Worm (Caenorhabditis elegans) whole organism, L1 larva: Measurements from ENCODE around the gene M195.2.

Source experiments
- C16A3.4 ChIP-seq: fragments of 150-350 bp; optimal IDR thresholded peaks from 2 replicates; lab custom pipeline; 2014; ENCODE audit warnings: missing biosample characterization, missing genetic modification characterization
- C34B4.2 ChIP-seq: sonication (generic microtip); optimal IDR thresholded peaks from 2 replicates; lab custom pipeline; 2017; ENCODE audit warnings: mild to moderate bottlenecking, missing genetic modification characterization, missing compliant biosample characterization
- alr-1 ChIP-seq: fragments of 200-800 bp; sonication (Bioruptor generic); optimal IDR thresholded peaks from 2 replicates; lab custom pipeline; 2018; ENCODE audit warnings: borderline replicate concordance, mild to moderate bottlenecking, missing genetic modification characterization, missing compliant biosample characterization
- aly-2 ChIP-seq: fragments of 150-350 bp; optimal IDR thresholded peaks from 2 replicates; lab custom pipeline; 2014; ENCODE audit warnings: missing biosample characterization, missing genetic modification characterization
- ama-1 ChIP-seq: fragments of 150-350 bp; optimal IDR thresholded peaks from 2 replicates; lab custom pipeline; 2014
- ceh-63 ChIP-seq: fragments of 200-800 bp; sonication (Bioruptor generic); optimal IDR thresholded peaks from 2 replicates; lab custom pipeline; 2018; ENCODE audit warnings: mild to moderate bottlenecking, missing genetic modification characterization, missing compliant biosample characterization
- ceh-8 ChIP-seq: fragments of 200-800 bp; sonication (Bioruptor generic); optimal IDR thresholded peaks from 2 replicates; lab custom pipeline; 2018; ENCODE audit warnings: mild to moderate bottlenecking, missing genetic modification characterization, moderate library complexity, missing compliant biosample characterization
- ceh-82 ChIP-seq, 3 experiments: fragments of 150-350 bp in 1 of 3; sonication (generic microtip) in 2 of 3; optimal IDR thresholded peaks; 2 replicates each; lab custom pipeline; 2014 to 2017; ENCODE audit warnings: missing biosample characterization in 3 of 3, missing genetic modification characterization in 3 of 3
- ceh-88 ChIP-seq: fragments of 200-800 bp; sonication (Bioruptor generic); IDR thresholded peaks from 2 replicates; pipeline ENCODE4 v1.3.6; 2022; ENCODE audit warnings: missing genetic modification characterization, missing compliant biosample characterization
- ceh-90 ChIP-seq: sonication (generic microtip); optimal IDR thresholded peaks from 2 replicates; lab custom pipeline; 2016; ENCODE audit warnings: missing genetic modification characterization, missing compliant biosample characterization
- dsc-1 ChIP-seq: sonication (generic microtip); optimal IDR thresholded peaks from 2 replicates; lab custom pipeline; 2016; ENCODE audit warnings: mild to moderate bottlenecking, missing genetic modification characterization, missing compliant biosample characterization
- egl-13 ChIP-seq: sonication (generic microtip); optimal IDR thresholded peaks from 2 replicates; lab custom pipeline; 2016; ENCODE audit warnings: missing genotype, missing genetic modification reagents, missing genetic modification characterization, missing compliant biosample characterization
- fkh-8 ChIP-seq: sonication (generic microtip); optimal IDR thresholded peaks from 2 replicates; lab custom pipeline; 2016; ENCODE audit warnings: mild to moderate bottlenecking, missing genetic modification characterization, missing compliant biosample characterization
- hlh-17 ChIP-seq: fragments of 200-800 bp; sonication (Bioruptor generic); optimal IDR thresholded peaks from 2 replicates; lab custom pipeline; 2018; ENCODE audit warnings: missing genetic modification characterization, mild to moderate bottlenecking, missing compliant biosample characterization, moderate library complexity, borderline replicate concordance
- irx-1 ChIP-seq: sonication (generic microtip); optimal IDR thresholded peaks from 2 replicates; lab custom pipeline; 2016; ENCODE audit warnings: missing genetic modification characterization, missing compliant biosample characterization
- isw-1 ChIP-seq: fragments of 200-800 bp; sonication (Bioruptor generic); IDR thresholded peaks from 2 replicates; pipeline ENCODE4 v1.3.6; 2022; ENCODE audit warnings: missing genetic modification characterization, missing compliant biosample characterization
- jun-1 ChIP-seq: fragments of 150-350 bp; optimal IDR thresholded peaks from 2 replicates; lab custom pipeline; 2014; ENCODE audit warnings: missing biosample characterization, missing genetic modification reagents, missing genetic modification characterization
- lin-13 ChIP-seq: fragments of 150-350 bp; optimal IDR thresholded peaks from 2 replicates; lab custom pipeline; 2014; ENCODE audit warnings: missing biosample characterization, missing genetic modification reagents, missing genetic modification characterization
- lin-14 ChIP-seq: fragments of 200-800 bp; sonication (Bioruptor generic); optimal IDR thresholded peaks from 2 replicates; lab custom pipeline; 2018; ENCODE audit warnings: mild to moderate bottlenecking, missing genetic modification characterization, moderate library complexity, missing compliant biosample characterization
- lin-15B ChIP-seq: fragments of 150-350 bp; sonication (generic microtip); optimal IDR thresholded peaks from 3 replicates; lab custom pipeline; 2014; ENCODE audit warnings: missing biosample characterization, missing genetic modification characterization
- lin-35 ChIP-seq, 2 experiments: fragments of 150-350 bp; optimal IDR thresholded peaks; 2 replicates each; lab custom pipeline; 2014; ENCODE audit warnings: missing biosample characterization in 2 of 2, missing genetic modification characterization in 2 of 2, missing genetic modification reagents in 2 of 2
- lin-39 ChIP-seq: fragments of 150-350 bp; optimal IDR thresholded peaks from 2 replicates; lab custom pipeline; 2014; ENCODE audit warnings: missing biosample characterization, missing genetic modification reagents, missing genetic modification characterization
- lir-3 ChIP-seq: sonication (generic microtip); optimal IDR thresholded peaks from 2 replicates; lab custom pipeline; 2016; ENCODE audit warnings: mild to moderate bottlenecking, missing genetic modification characterization, moderate library complexity, missing compliant biosample characterization; ENCODE audit not compliant: poor library complexity
- lsy-2 ChIP-seq, 2 experiments: fragments of 150-350 bp; optimal IDR thresholded peaks; 2 replicates each; lab custom pipeline; 2014; ENCODE audit warnings: missing biosample characterization in 2 of 2, missing genetic modification characterization in 2 of 2
- mab-9 ChIP-seq: fragments of 200-800 bp; sonication (Bioruptor generic); IDR thresholded peaks from 2 replicates; pipeline ENCODE4 v1.3.6; 2022; ENCODE audit warnings: missing genetic modification reagents, missing genetic modification characterization, missing compliant biosample characterization
- mdl-1 ChIP-seq, 2 experiments: fragments of 150-350 bp; optimal IDR thresholded peaks; 2 replicates each; lab custom pipeline; 2014 to 2017; ENCODE audit warnings: missing biosample characterization in 2 of 2, missing genetic modification characterization in 2 of 2, inconsistent platforms in 1 of 2
- mef-2 ChIP-seq: fragments of 150-350 bp; optimal IDR thresholded peaks from 2 replicates; lab custom pipeline; 2014; ENCODE audit warnings: missing biosample characterization, missing genetic modification characterization
- mep-1 ChIP-seq: fragments of 150-350 bp; optimal IDR thresholded peaks from 2 replicates; lab custom pipeline; 2014; ENCODE audit warnings: missing biosample characterization, missing genetic modification characterization
- nhr-11 ChIP-seq: fragments of 150-350 bp; optimal IDR thresholded peaks from 2 replicates; lab custom pipeline; 2014; ENCODE audit warnings: missing biosample characterization, missing genetic modification characterization
- nhr-12 ChIP-seq: sonication (generic microtip); optimal IDR thresholded peaks from 2 replicates; lab custom pipeline; 2017; ENCODE audit warnings: missing biosample characterization, missing genetic modification characterization
- nhr-19 ChIP-seq: fragments of 200-800 bp; sonication (Bioruptor generic); conservative IDR thresholded peaks from 2 replicates; pipeline ENCODE4 v1.3.6; 2022; ENCODE audit warnings: missing genetic modification characterization, missing compliant biosample characterization
- nhr-237 ChIP-seq: fragments of 150-350 bp; optimal IDR thresholded peaks from 2 replicates; lab custom pipeline; 2014; ENCODE audit warnings: missing biosample characterization, missing genetic modification characterization
- nhr-28 ChIP-seq: fragments of 150-350 bp; optimal IDR thresholded peaks from 2 replicates; lab custom pipeline; 2014; ENCODE audit warnings: missing biosample characterization, missing genetic modification characterization
- nhr-47 ChIP-seq: sonication (generic microtip); optimal IDR thresholded peaks from 2 replicates; lab custom pipeline; 2016; ENCODE audit warnings: mild to moderate bottlenecking, missing genetic modification characterization, moderate library complexity, missing compliant biosample characterization
- nhr-77 ChIP-seq: fragments of 150-350 bp; optimal IDR thresholded peaks from 2 replicates; lab custom pipeline; 2014; ENCODE audit warnings: missing biosample characterization, missing genetic modification characterization
- nhr-84 ChIP-seq: sonication (generic microtip); optimal IDR thresholded peaks from 2 replicates; lab custom pipeline; 2017; ENCODE audit warnings: missing biosample characterization, missing genetic modification characterization
- pax-3 ChIP-seq: fragments of 200-800 bp; sonication (Bioruptor generic); optimal IDR thresholded peaks from 2 replicates; lab custom pipeline; 2018; ENCODE audit warnings: mild to moderate bottlenecking, missing genetic modification characterization, moderate library complexity, missing compliant biosample characterization
- pqm-1 ChIP-seq: sonication (generic microtip); optimal IDR thresholded peaks from 3 replicates; lab custom pipeline; 2017; ENCODE audit warnings: missing biosample characterization, missing genetic modification characterization
- rnt-1 ChIP-seq: sonication (generic microtip); optimal IDR thresholded peaks from 2 replicates; lab custom pipeline; 2016; ENCODE audit warnings: mild to moderate bottlenecking, missing genetic modification characterization, moderate library complexity, missing compliant biosample characterization
- skn-1 ChIP-seq: fragments of 150-350 bp; optimal IDR thresholded peaks from 2 replicates; lab custom pipeline; 2014; ENCODE audit warnings: missing biosample characterization, missing genetic modification characterization
- sptf-1 ChIP-seq: fragments of 150-350 bp; optimal IDR thresholded peaks from 2 replicates; lab custom pipeline; 2014; ENCODE audit warnings: missing biosample characterization, missing genetic modification characterization
- sup-37 ChIP-seq: fragments of 200-800 bp; sonication (Bioruptor generic); optimal IDR thresholded peaks from 2 replicates; lab custom pipeline; 2018; ENCODE audit warnings: mild to moderate bottlenecking, missing genetic modification characterization, missing compliant biosample characterization
- tlp-1 ChIP-seq: fragments of 150-350 bp; optimal IDR thresholded peaks from 2 replicates; lab custom pipeline; 2014; ENCODE audit warnings: missing biosample characterization, missing genetic modification characterization
- unc-130 ChIP-seq: fragments of 150-350 bp; optimal IDR thresholded peaks from 2 replicates; lab custom pipeline; 2017; ENCODE audit warnings: missing biosample characterization, missing genetic modification characterization, inconsistent platforms
- unc-62 ChIP-seq: fragments of 150-350 bp; optimal IDR thresholded peaks from 2 replicates; lab custom pipeline; 2014; ENCODE audit warnings: missing biosample characterization, missing genetic modification reagents, missing genetic modification characterization
- unc-86 ChIP-seq: sonication (generic microtip); optimal IDR thresholded peaks from 2 replicates; lab custom pipeline; 2016; ENCODE audit warnings: missing genetic modification characterization, missing compliant biosample characterization
- unc-98 ChIP-seq: fragments of 200-800 bp; sonication (Bioruptor generic); IDR thresholded peaks from 2 replicates; pipeline ENCODE4 v1.3.6; 2022; ENCODE audit warnings: missing genetic modification characterization, missing compliant biosample characterization
- xbp-1 ChIP-seq: sonication (generic microtip); optimal IDR thresholded peaks from 2 replicates; lab custom pipeline; 2016; ENCODE audit warnings: missing genetic modification characterization, missing compliant biosample characterization
- ztf-11 ChIP-seq, 2 experiments: sonication (generic microtip); optimal IDR thresholded peaks; 2 replicates each; lab custom pipeline; 2016 to 2017; ENCODE audit warnings: missing genetic modification characterization in 2 of 2, missing biosample characterization in 1 of 2, missing compliant biosample characterization in 1 of 2

The M195.2 gene

ce11 chrII:8325002-8325539 lies 35.5 kb upstream of the M195.2 start, which contains the start of the genes ran-3 and C26D10.3 (continued):
- TF ChIP-seq irx-1 (tag; lab: Kevin White, UChicago) (no peak), lin-15B (tag; lab: Kevin White, UChicago) (no peak), C16A3.4 (tag; lab: Kevin White, UChicago) (peak; percentile 68), ceh-88 (GFP tag; lab: Robert Waterston, UW) (no peak), nhr-77 (tag; lab: Kevin White, UChicago) (no peak), pax-3 (tag; lab: Kevin White, UChicago) (no peak), tlp-1 (tag; lab: Kevin White, UChicago) (no peak), lin-39 (tag; lab: Kevin White, UChicago) (peak; percentile 11), jun-1 (no peak), ceh-63 (no peak), mab-9 (GFP tag; lab: Robert Waterston, UW) (no peak), mef-2 (tag; lab: Kevin White, UChicago) (no peak), lin-13 (peak; percentile 43), mep-1 (peak; percentile 54), nhr-28 (tag; lab: Kevin White, UChicago) (no peak), ama-1 (no peak), lsy-2 (tag; optimal IDR thresholded peaks at IDR 0.05; lab: Kevin White, UChicago) (peak; percentile 43 to 61), unc-98 (GFP tag; lab: Robert Waterston, UW) (no peak), pqm-1 (tag; lab: Kevin White, UChicago) (no peak), lin-14 (peak; percentile 28), hlh-17 (GFP tag; lab: Kevin White, UChicago) (no peak), nhr-12 (tag; lab: Kevin White, UChicago) (no peak), dsc-1 (tag; lab: Kevin White, UChicago) (no peak), nhr-237 (tag; lab: Kevin White, UChicago) (no peak), rnt-1 (tag; lab: Kevin White, UChicago) (peak; percentile 60), aly-2 (tag; lab: Kevin White, UChicago) (no peak), isw-1 (GFP tag; lab: Robert Waterston, UW) (no peak), nhr-11 (tag; lab: Kevin White, UChicago) (no peak), nhr-84 (tag; lab: Kevin White, UChicago) (no peak), sup-37 (GFP tag; lab: Kevin White, UChicago) (no peak), ceh-82 (tag; optimal IDR thresholded peaks at IDR 0.05; lab: Kevin White, UChicago) (peak in 2 of 3 experiments; percentile 4 to 35), ceh-90 (no peak), sptf-1 (tag; lab: Kevin White, UChicago) (no peak), ceh-8 (no peak), egl-13 (tag; lab: Kevin White, UChicago) (no peak), ztf-11 (tag; optimal IDR thresholded peaks at IDR 0.05; lab: Kevin White, UChicago) (no peak), nhr-19 (GFP tag; lab: Robert Waterston, UW) (peak; percentile 56)
- TF ChIP-seq, all 84 proteins: peak for 28

- TF ChIP-seq nhr-47 (tag; lab: Kevin White, UChicago) (peak; percentile 5), mdl-1 (tag; optimal IDR thresholded peaks at IDR 0.05; lab: Kevin White, UChicago) (no peak)
Measured at ce11 chrII:8326228-8326960, 34.2 kb upstream of the M195.2 start.

- no peak for TF ChIP-seq nhr-19 (GFP tag; lab: Robert Waterston, UW)
- no peak for TF ChIP-seq xbp-1 (tag; lab: Kevin White, UChicago)
- no peak for TF ChIP-seq isw-1 (GFP tag; lab: Robert Waterston, UW)
- no peak for TF ChIP-seq dsc-1 (tag; lab: Kevin White, UChicago)
- TF ChIP-seq unc-62 (GFP tag; lab: Kevin White, UChicago), result no peak
- TF ChIP-seq alr-1 (tag; lab: Kevin White, UChicago), result no peak
- TF ChIP-seq mep-1, result no peak
- TF ChIP-seq C34B4.2 (tag; lab: Kevin White, UChicago), result no peak
- TF ChIP-seq jun-1, result no peak
- no peak for TF ChIP-seq skn-1 (tag; lab: Kevin White, UChicago)
- TF ChIP-seq lir-3 (tag; lab: Kevin White, UChicago), result no peak
- TF ChIP-seq fkh-8, result no peak
- no peak for TF ChIP-seq nhr-12 (tag; lab: Kevin White, UChicago)
- no peak for TF ChIP-seq unc-86 (tag; lab: Kevin White, UChicago)
- TF ChIP-seq ceh-90, result no peak
- TF ChIP-seq lin-35 (GFP tag; optimal IDR thresholded peaks at IDR 0.05; lab: Kevin White, UChicago), result no peak
- no peak for TF ChIP-seq C16A3.4 (tag; lab: Kevin White, UChicago)
- no peak for TF ChIP-seq lin-14
- no peak for TF ChIP-seq unc-130 (tag; lab: Kevin White, UChicago)
Measured at ce11 chrII:8327450-8327849, 33.1 kb upstream of the M195.2 start.
